Worm (Caenorhabditis elegans) whole organism, midembryonic: ENCODE measurements around the gene H13N06.2.

ENCODE experiments used
- T22C8.4 ChIP-seq: fragments of 200-800 bp; sonication (Bioruptor generic); IDR thresholded peaks from 2 replicates; pipeline ENCODE4 v1.3.6; 2022; ENCODE audit warnings: missing genetic modification characterization, missing compliant biosample characterization
- cog-1 ChIP-seq: sonication (generic microtip); optimal IDR thresholded peaks from 2 replicates; lab custom pipeline; 2016; ENCODE audit warnings: missing genetic modification characterization, missing compliant biosample characterization
- flt-1 ChIP-seq: fragments of 200-800 bp; sonication (Bioruptor generic); IDR thresholded peaks from 2 replicates; pipeline ENCODE4 v1.3.6; 2022; ENCODE audit warnings: missing genetic modification characterization, missing compliant biosample characterization
- klf-2 ChIP-seq: fragments of 200-800 bp; sonication (Bioruptor generic); conservative IDR thresholded peaks from 2 replicates; pipeline ENCODE4 v1.3.6; 2022; ENCODE audit warnings: missing genetic modification reagents, missing genetic modification characterization, missing compliant biosample characterization
- med-1 ChIP-seq: sonication (generic microtip); optimal IDR thresholded peaks from 2 replicates; lab custom pipeline; 2017; ENCODE audit warnings: missing genetic modification characterization, mild to moderate bottlenecking, missing compliant biosample characterization, antibody characterized with exemption, missing genetic modification reagents; ENCODE audit not compliant: insufficient read depth
- ref-1 ChIP-seq: fragments of 200-800 bp; sonication (Bioruptor generic); conservative IDR thresholded peaks from 2 replicates; pipeline ENCODE4 v1.3.6; 2022; ENCODE audit warnings: missing genetic modification reagents, missing genetic modification characterization, missing compliant biosample characterization
- tab-1 ChIP-seq: fragments of 200-800 bp; sonication (Bioruptor generic); IDR thresholded peaks from 2 replicates; pipeline ENCODE4 v1.3.6; 2022; ENCODE audit warnings: missing genetic modification characterization, missing compliant biosample characterization
- ztf-23 ChIP-seq: fragments of 200-800 bp; sonication (Bioruptor generic); IDR thresholded peaks from 2 replicates; pipeline ENCODE4 v1.3.6; 2022; ENCODE audit warnings: missing genetic modification reagents, missing genetic modification characterization, missing compliant biosample characterization
- ztf-29 ChIP-seq: fragments of 200-800 bp; sonication (Bioruptor generic); IDR thresholded peaks from 2 replicates; pipeline ENCODE4 v1.3.6; 2022; ENCODE audit warnings: missing genetic modification reagents, missing genetic modification characterization, missing compliant biosample characterization

The H13N06.2 gene

DNA sequence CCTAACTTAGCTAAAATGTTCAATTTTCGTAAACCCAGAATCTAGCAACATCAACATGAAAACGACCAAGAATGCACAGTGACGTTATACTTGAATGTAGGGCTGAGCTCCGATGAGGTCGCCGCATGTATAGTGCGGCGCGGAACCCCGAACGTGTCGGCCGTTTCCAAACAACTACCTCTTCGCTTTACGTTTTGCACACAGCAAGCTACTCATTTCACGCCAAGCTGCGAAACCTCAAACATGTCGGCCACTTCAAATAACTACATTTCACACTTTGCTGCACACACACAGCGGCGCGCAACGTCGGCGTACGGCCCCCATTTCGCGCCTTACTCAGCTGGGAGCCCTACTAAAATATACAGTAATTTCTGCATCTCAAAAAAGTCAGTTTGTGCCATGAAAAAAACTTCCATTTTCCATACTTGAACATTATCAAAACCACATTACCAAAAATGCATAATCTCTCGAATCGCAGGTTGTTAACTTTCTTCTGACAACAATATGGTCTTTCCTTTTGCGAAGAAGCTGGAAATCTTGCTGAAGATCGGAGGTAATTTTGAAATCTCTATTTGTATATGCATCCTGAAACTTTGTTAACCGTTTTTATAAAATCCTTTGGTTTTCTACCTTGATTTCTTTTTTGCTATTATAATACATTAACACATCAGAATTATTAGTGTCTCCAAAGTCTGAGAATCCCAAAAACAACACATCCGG lies 14.7 kb downstream of the H13N06.2 start, which contains the start of gene H13N06.7:
H13N06.7 (plus strand) TSS at position 670 of the 720 bp plus-strand sequence.
- no peak for TF ChIP-seq T22C8.4 (GFP tag; lab: Robert Waterston, UW)
- no peak for TF ChIP-seq klf-2 (GFP tag; lab: Robert Waterston, UW)
- TF ChIP-seq cog-1: no peak
- TF ChIP-seq flt-1: no peak
- no peak for TF ChIP-seq ref-1 (GFP tag; lab: Robert Waterston, UW)
- TF ChIP-seq med-1 (GFP tag; lab: Kevin White, UChicago): no peak
- TF ChIP-seq tab-1 (GFP tag; lab: Robert Waterston, UW): no peak
- no peak for TF ChIP-seq ztf-23 (GFP tag; lab: Robert Waterston, UW)
- no peak for TF ChIP-seq ztf-29 (GFP tag; lab: Robert Waterston, UW)

DNA sequence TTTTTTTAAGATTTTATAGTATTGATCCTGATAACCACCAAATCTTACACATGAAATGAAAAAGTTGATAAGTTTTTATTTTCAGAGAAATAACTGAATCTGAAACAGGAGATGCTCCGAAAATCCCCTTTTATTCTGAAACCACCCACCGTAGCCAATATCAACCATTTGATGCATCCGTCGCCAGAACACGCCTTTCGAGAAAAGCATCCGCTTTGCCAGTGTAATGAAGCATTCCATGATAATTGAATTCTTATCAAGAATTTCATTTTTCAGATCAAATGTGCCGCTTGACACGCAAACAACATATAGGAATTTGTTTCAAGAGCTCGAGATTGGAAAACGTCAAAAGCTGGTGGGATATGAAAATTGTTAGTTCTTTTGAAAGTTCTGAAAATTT lies 16.9 kb downstream of the H13N06.2 start, which contains the start of gene tbh-1:
tbh-1 (minus strand) TSS at position 101 of the 400 bp plus-strand sequence.
- TF ChIP-seq med-1 (GFP tag; lab: Kevin White, UChicago) (no peak), T22C8.4 (GFP tag; lab: Robert Waterston, UW) (no peak)

DNA sequence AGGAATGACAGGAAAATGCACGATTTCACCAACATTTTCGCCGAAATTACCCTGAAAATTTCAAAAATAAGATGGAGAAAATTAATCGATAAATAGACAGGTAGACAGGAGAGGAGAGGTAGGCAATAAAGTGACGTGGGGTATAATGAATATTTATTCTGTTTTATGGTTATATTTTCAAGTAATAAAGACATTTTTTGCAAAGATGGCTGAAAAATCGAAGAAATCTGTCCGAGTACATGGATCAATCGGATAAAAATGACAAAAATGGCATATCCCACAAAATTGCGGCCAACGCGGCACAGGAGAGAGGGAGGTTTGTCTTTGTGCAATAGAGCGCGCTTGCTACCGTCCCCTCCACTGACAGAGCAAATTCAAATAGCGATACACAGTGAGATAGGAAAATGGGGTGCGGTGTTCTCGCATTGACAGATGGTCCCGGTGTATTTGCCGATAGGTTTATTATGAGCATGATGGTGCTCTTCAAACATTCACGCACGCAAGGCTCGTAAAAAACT lies 20.0 kb downstream of the H13N06.2 start, which contains the start of gene zipt-7.2:
zipt-7.2 (minus strand) TSS at position 51 of the 518 bp plus-strand sequence.
- peak; percentile 7 for TF ChIP-seq cog-1
- TF ChIP-seq flt-1: peak; percentile 54; the same call in 1 of the 2 replicates
- no peak for TF ChIP-seq med-1 (GFP tag; lab: Kevin White, UChicago)
- no peak for TF ChIP-seq tab-1 (GFP tag; lab: Robert Waterston, UW)

DNA sequence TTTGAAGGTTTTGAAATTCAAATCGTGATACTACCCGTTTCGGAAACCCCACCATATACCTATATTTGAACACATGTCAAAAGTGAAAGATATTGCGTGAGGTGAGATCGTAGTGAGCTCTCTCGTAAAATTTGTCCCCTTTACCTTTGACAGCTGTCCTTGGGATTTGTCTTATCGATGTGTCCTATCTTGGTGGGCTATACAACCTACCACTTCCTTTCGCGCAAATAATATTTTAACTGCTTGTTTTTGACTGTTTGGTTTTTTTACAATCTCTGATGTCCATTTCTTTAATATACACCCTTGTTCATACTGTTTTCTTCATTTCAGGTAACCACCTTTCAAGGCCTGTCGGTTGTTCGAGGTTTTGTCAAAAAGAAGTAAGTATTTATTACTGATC lies 21.8 kb downstream of the H13N06.2 start, which contains the start of gene eat-20:
eat-20 (plus strand) TSS at position 331 of the 400 bp plus-strand sequence.
- TF ChIP-seq cog-1: no peak
- no peak for TF ChIP-seq ref-1 (GFP tag; lab: Robert Waterston, UW)
- no peak for TF ChIP-seq tab-1 (GFP tag; lab: Robert Waterston, UW)
- TF ChIP-seq ztf-23 (GFP tag; lab: Robert Waterston, UW): no peak
- no peak for TF ChIP-seq T22C8.4 (GFP tag; lab: Robert Waterston, UW)

DNA sequence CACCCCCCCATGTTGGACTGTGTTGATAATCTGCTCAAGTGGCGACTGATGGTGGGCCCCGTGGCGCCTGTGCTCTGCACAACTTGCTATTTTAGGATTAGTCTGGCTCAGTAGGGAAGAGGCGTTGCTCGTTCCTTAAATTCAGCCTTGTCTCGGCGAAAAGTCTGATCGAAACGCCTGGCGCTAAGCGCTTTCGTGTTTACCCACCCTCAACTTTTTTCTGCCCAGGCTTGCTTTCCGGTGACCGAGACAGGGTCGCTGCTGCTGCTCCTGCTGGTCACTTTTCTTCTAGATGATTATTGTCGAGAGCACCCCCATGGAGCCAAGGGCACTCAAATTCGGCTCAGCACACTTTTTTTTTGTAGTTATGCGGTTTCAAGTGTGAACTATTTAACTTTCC lies 26.6 kb downstream of the H13N06.2 start:
- TF ChIP-seq T22C8.4 (GFP tag; lab: Robert Waterston, UW): no peak
- TF ChIP-seq med-1 (GFP tag; lab: Kevin White, UChicago): no peak
- peak; percentile 49; the same call in 1 of the 2 replicates for TF ChIP-seq tab-1 (GFP tag; lab: Robert Waterston, UW)
- TF ChIP-seq cog-1: no peak
- TF ChIP-seq flt-1: no peak
- no peak for TF ChIP-seq klf-2 (GFP tag; lab: Robert Waterston, UW)
- no peak for TF ChIP-seq ztf-29 (GFP tag; lab: Robert Waterston, UW)
- TF ChIP-seq ztf-23 (GFP tag; lab: Robert Waterston, UW): no peak
- TF ChIP-seq ref-1 (GFP tag; lab: Robert Waterston, UW): peak; percentile 45; the same call in 1 of the 2 replicates

DNA sequence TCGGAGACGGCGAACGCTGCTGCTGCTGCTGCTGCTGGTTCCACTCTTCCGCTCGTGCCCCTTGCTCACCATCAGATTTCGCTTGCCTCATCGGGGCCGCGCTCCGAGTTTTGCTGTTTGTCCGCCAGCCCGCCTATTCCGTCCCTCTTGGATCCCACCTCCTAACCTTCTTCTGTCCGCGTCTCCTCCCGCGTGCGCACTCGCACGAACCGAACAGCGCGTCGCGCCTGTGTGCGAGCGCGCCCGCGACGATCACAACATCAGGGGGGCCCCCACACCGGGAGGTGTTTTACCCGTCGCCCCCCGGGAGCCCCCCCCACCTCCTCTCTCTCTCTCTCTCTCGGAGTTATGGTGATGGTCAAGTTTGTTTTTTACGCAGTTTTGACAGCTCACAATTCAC lies 27.9 kb downstream of the H13N06.2 start:
- TF ChIP-seq ztf-29 (GFP tag; lab: Robert Waterston, UW) (no peak), tab-1 (GFP tag; lab: Robert Waterston, UW) (no peak), klf-2 (GFP tag; lab: Robert Waterston, UW) (no peak)

DNA sequence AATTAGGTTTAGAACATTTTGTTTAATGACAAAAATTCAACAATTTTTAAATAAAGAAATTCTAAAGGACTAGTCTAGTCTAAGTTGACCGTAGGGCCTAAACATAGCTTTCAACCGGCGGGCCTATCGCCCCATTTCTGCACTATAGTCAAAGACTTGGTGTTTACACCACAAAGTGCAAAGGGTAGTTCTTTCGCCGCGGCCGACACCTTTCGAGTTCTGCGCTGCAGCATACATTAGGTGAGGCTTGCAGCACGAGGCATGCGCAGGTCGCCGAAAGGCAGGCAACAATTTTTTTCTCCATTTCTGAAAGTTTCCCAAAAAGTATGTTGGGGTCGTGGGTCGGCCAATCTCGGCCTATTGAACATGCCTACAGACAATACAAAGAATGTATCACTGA lies 40.6 kb downstream of the H13N06.2 start:
- no peak for TF ChIP-seq flt-1
- TF ChIP-seq klf-2 (GFP tag; lab: Robert Waterston, UW): no peak
- no peak for TF ChIP-seq med-1 (GFP tag; lab: Kevin White, UChicago)
- no peak for TF ChIP-seq ztf-23 (GFP tag; lab: Robert Waterston, UW)
- no peak for TF ChIP-seq ztf-29 (GFP tag; lab: Robert Waterston, UW)
- TF ChIP-seq ref-1 (GFP tag; lab: Robert Waterston, UW): no peak
- TF ChIP-seq T22C8.4 (GFP tag; lab: Robert Waterston, UW): no peak

DNA sequence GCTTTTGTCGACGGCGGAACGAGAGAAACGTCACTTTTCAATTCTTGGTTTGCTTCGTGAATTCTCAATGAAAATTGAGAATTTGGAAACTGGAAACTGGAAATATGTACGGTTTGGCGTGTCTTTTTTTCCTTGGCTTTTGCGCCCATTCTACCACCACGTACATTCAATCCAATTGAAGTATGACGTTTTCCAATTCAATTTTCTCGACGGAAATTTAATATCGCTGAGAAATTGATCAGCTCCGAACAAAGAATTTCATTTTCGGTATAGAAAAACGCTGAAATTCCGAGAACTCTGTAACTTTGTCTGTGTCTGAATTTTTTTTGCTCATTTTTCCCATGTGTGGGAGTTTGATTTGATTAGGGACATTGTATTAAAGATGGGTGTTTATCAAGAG lies 45.4 kb downstream of the H13N06.2 start:
- TF ChIP-seq klf-2 (GFP tag; lab: Robert Waterston, UW) (no peak), ztf-23 (GFP tag; lab: Robert Waterston, UW) (no peak), med-1 (GFP tag; lab: Kevin White, UChicago) (no peak), ref-1 (GFP tag; lab: Robert Waterston, UW) (no peak), ztf-29 (GFP tag; lab: Robert Waterston, UW) (no peak), flt-1 (no peak), T22C8.4 (GFP tag; lab: Robert Waterston, UW) (no peak), cog-1 (no peak), tab-1 (GFP tag; lab: Robert Waterston, UW) (no peak)

DNA sequence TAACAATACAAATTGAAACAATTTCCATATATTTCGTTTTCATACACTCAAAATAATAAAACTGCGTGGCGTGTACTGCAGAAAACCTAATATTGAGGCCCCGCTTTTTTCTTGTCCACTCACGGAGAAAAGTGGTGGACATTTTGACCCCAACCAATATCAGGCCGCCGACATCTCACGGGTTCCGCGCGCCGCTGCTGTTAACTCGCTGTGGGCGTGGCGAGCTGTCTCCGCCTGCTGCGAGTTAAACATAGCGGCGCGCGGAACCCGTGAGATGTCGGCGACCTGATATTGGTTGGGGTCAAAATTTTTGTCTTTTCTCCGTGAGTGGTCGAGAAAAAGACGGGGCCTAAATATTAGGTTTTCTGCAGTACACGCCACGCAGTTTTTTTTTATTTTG lies 45.9 kb downstream of the H13N06.2 start:
- 0 out of 2 replicates have a peak, but pooled peaks have one; percentile 23 for TF ChIP-seq flt-1

DNA sequence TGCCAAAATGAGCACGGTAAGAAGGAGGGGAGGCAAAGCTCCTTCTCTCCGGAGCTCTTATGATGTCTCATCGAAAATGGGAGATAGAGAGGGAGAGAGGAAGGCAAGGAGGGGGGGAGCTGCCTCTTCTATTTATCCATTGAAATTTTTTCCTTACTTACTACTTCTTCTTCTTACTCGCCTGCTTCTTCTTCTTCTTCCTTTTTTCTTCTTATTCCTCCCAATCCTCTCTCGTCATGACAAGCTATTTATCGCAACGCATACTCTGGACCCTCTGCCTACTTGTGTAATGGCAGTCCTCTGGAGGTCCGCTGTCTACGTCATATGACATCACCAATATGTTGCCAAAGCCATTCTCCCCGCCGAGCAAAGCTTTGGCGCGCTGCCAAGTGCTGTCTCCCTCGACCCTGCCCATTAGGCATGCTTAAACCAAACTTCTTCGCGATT lies 47.3 kb downstream of the H13N06.2 start:
- no peak for TF ChIP-seq flt-1
- no peak for TF ChIP-seq klf-2 (GFP tag; lab: Robert Waterston, UW)
- TF ChIP-seq ztf-23 (GFP tag; lab: Robert Waterston, UW): no peak
- TF ChIP-seq med-1 (GFP tag; lab: Kevin White, UChicago): no peak
- no peak for TF ChIP-seq tab-1 (GFP tag; lab: Robert Waterston, UW)
- TF ChIP-seq ztf-29 (GFP tag; lab: Robert Waterston, UW): peak; percentile 13; the same call in 1 of the 2 replicates
- TF ChIP-seq T22C8.4 (GFP tag; lab: Robert Waterston, UW): no peak
